Worm (Caenorhabditis elegans) whole organism, young adult: Measurements from ENCODE around the gene C32B5.6.
A peak's percentile ranks its signal among the peaks of the same experiment; 100 is the strongest.
"Not testable (repeated sequence)": the region's sequence is repeated elsewhere in the genome, so short reads cannot be mapped to it uniquely, and the experiment has no call there.

Experiments used
- B0336.3 ChIP-seq: fragments of 200-800 bp; sonication (Bioruptor generic); IDR thresholded peaks from 2 replicates; pipeline ENCODE4 v1.3.6; 2022; ENCODE audit warnings: missing genetic modification characterization, missing compliant biosample characterization
- D2030.7 ChIP-seq: fragments of 200-800 bp; sonication (Bioruptor generic); IDR thresholded peaks from 2 replicates; pipeline ENCODE4 v1.3.6; 2022; ENCODE audit warnings: missing genetic modification reagents, missing genetic modification characterization, missing compliant biosample characterization
- F39B2.1 ChIP-seq: fragments of 200-800 bp; sonication (Bioruptor generic); IDR thresholded peaks from 2 replicates; pipeline ENCODE4 v1.3.6; 2022; ENCODE audit warnings: missing genetic modification reagents, missing genetic modification characterization, missing compliant biosample characterization
- Y95B8A.8 ChIP-seq: fragments of 200-800 bp; sonication (Bioruptor generic); IDR thresholded peaks from 2 replicates; pipeline ENCODE4 v1.3.6; 2022; ENCODE audit warnings: missing genetic modification reagents, missing genetic modification characterization, missing compliant biosample characterization
- akir-1 ChIP-seq: fragments of 200-800 bp; sonication (Bioruptor generic); optimal IDR thresholded peaks from 2 replicates; lab custom pipeline; 2018; ENCODE audit warnings: mild to moderate bottlenecking, missing genetic modification characterization, moderate library complexity, missing compliant biosample characterization
- attf-3 ChIP-seq: fragments of 200-800 bp; sonication (Bioruptor generic); conservative IDR thresholded peaks from 2 replicates; pipeline ENCODE4 v1.3.6; 2022; ENCODE audit warnings: missing genetic modification reagents, missing genetic modification characterization, missing compliant biosample characterization
- bed-1 ChIP-seq: fragments of 200-800 bp; sonication (Bioruptor generic); IDR thresholded peaks from 2 replicates; pipeline ENCODE4 v1.3.6; 2022; ENCODE audit warnings: missing genetic modification reagents, missing genetic modification characterization, missing compliant biosample characterization
- ceh-100 ChIP-seq: fragments of 200-800 bp; sonication (Bioruptor generic); IDR thresholded peaks from 2 replicates; pipeline ENCODE4 v1.3.6; 2022; ENCODE audit warnings: missing genetic modification reagents, missing genetic modification characterization, missing compliant biosample characterization
- ceh-58 ChIP-seq: fragments of 200-800 bp; sonication (Bioruptor generic); IDR thresholded peaks from 2 replicates; pipeline ENCODE4 v1.3.6; 2022; ENCODE audit warnings: missing genetic modification characterization, missing compliant biosample characterization
- ceh-91 ChIP-seq: fragments of 200-800 bp; sonication (Bioruptor generic); IDR thresholded peaks from 2 replicates; pipeline ENCODE4 v1.3.6; 2022; ENCODE audit warnings: missing genetic modification reagents, missing genetic modification characterization, missing compliant biosample characterization
- dox-1 ChIP-seq: fragments of 200-800 bp; sonication (Bioruptor generic); IDR thresholded peaks from 2 replicates; pipeline ENCODE4 v1.3.6; 2022; ENCODE audit warnings: missing genetic modification reagents, missing genetic modification characterization, missing compliant biosample characterization
- egl-44 ChIP-seq: fragments of 200-800 bp; sonication (Bioruptor generic); IDR thresholded peaks from 2 replicates; pipeline ENCODE4 v1.3.6; 2022; ENCODE audit warnings: missing genetic modification reagents, missing genetic modification characterization, missing compliant biosample characterization
- ekl-4 ChIP-seq: fragments of 200-800 bp; sonication (Bioruptor generic); IDR thresholded peaks from 2 replicates; pipeline ENCODE4 v1.3.6; 2022; ENCODE audit warnings: missing genetic modification reagents, missing genetic modification characterization, missing compliant biosample characterization
- gei-17 ChIP-seq: fragments of 200-800 bp; sonication (Bioruptor generic); optimal IDR thresholded peaks from 2 replicates; lab custom pipeline; 2018; ENCODE audit warnings: mild to moderate bottlenecking, missing genetic modification characterization, missing compliant biosample characterization
- him-1 ChIP-seq: sonication (generic microtip); optimal IDR thresholded peaks from 2 replicates; lab custom pipeline; 2016; ENCODE audit warnings: missing genotype, missing genetic modification reagents, missing genetic modification characterization, missing compliant biosample characterization
- hmg-20 ChIP-seq: fragments of 200-800 bp; sonication (Bioruptor generic); IDR thresholded peaks from 2 replicates; pipeline ENCODE4 v1.3.6; 2022; ENCODE audit warnings: missing genetic modification reagents, missing genetic modification characterization, missing compliant biosample characterization
- let-526 ChIP-seq: fragments of 200-800 bp; sonication (Bioruptor generic); IDR thresholded peaks from 2 replicates; pipeline ENCODE4 v1.3.6; 2022; ENCODE audit warnings: missing genetic modification reagents, missing genetic modification characterization, missing compliant biosample characterization
- lir-1 ChIP-seq: fragments of 200-800 bp; sonication (Bioruptor generic); conservative IDR thresholded peaks from 2 replicates; pipeline ENCODE4 v1.3.6; 2022; ENCODE audit warnings: missing genetic modification reagents, missing genetic modification characterization, missing compliant biosample characterization
- mcd-1 ChIP-seq: fragments of 200-800 bp; sonication (Bioruptor generic); IDR thresholded peaks from 2 replicates; pipeline ENCODE4 v1.3.6; 2022; ENCODE audit warnings: missing genetic modification reagents, missing genetic modification characterization, missing compliant biosample characterization
- mel-28 ChIP-seq: sonication (generic microtip); optimal IDR thresholded peaks from 2 replicates; lab custom pipeline; 2016; ENCODE audit warnings: borderline replicate concordance, mild to moderate bottlenecking, missing genetic modification characterization, missing compliant biosample characterization
- mxl-1 ChIP-seq: sonication (generic microtip); optimal IDR thresholded peaks from 2 replicates; lab custom pipeline; 2016; ENCODE audit warnings: missing genetic modification characterization, missing compliant biosample characterization
- nfya-2 ChIP-seq: fragments of 200-800 bp; sonication (Bioruptor generic); IDR thresholded peaks from 2 replicates; pipeline ENCODE4 v1.3.6; 2022; ENCODE audit warnings: missing genetic modification reagents, missing genetic modification characterization, missing compliant biosample characterization
- nhr-179 ChIP-seq: sonication (generic microtip); optimal IDR thresholded peaks from 2 replicates; lab custom pipeline; 2016; ENCODE audit warnings: mild to moderate bottlenecking, missing genetic modification characterization, missing compliant biosample characterization
- nhr-27 ChIP-seq: fragments of 200-800 bp; sonication (Bioruptor generic); optimal IDR thresholded peaks from 2 replicates; lab custom pipeline; 2018; ENCODE audit warnings: mild to moderate bottlenecking, missing genetic modification characterization, moderate library complexity, missing compliant biosample characterization
- nhr-90 ChIP-seq: sonication (generic microtip); optimal IDR thresholded peaks from 2 replicates; lab custom pipeline; 2016; ENCODE audit warnings: missing genotype, mild to moderate bottlenecking, missing genetic modification characterization, missing compliant biosample characterization
- pbrm-1 ChIP-seq: fragments of 200-800 bp; sonication (Bioruptor generic); IDR thresholded peaks from 2 replicates; pipeline ENCODE4 v1.3.6; 2022; ENCODE audit warnings: missing genetic modification reagents, missing genetic modification characterization, missing compliant biosample characterization
- pha-4 ChIP-seq: fragments of 150-350 bp; sonication (generic microtip); optimal IDR thresholded peaks from 2 replicates; lab custom pipeline; 2014; ENCODE audit warnings: missing biosample characterization, missing genetic modification reagents, missing genetic modification characterization
- rcor-1 ChIP-seq: fragments of 200-800 bp; sonication (Bioruptor generic); IDR thresholded peaks from 2 replicates; pipeline ENCODE4 v1.3.6; 2022; ENCODE audit warnings: missing genetic modification reagents, missing genetic modification characterization, missing compliant biosample characterization
- sea-2 ChIP-seq: fragments of 200-800 bp; sonication (Bioruptor generic); IDR thresholded peaks from 2 replicates; pipeline ENCODE4 v1.3.6; 2022; ENCODE audit warnings: missing genetic modification characterization, missing compliant biosample characterization
- snpc-1.3 ChIP-seq: sonication (generic microtip); optimal IDR thresholded peaks from 2 replicates; lab custom pipeline; 2017; ENCODE audit warnings: missing genetic modification characterization, mild to moderate bottlenecking, missing compliant biosample characterization, antibody characterized with exemption, moderate library complexity, missing genotype, missing genetic modification reagents; ENCODE audit not compliant: insufficient read depth
- xnd-1 ChIP-seq: sonication (generic microtip); optimal IDR thresholded peaks from 2 replicates; lab custom pipeline; 2016; ENCODE audit warnings: missing genotype, missing genetic modification reagents, missing genetic modification characterization, missing compliant biosample characterization
- zfh-2 ChIP-seq: fragments of 200-800 bp; sonication (Bioruptor generic); conservative IDR thresholded peaks from 2 replicates; pipeline ENCODE4 v1.3.6; 2022; ENCODE audit warnings: missing genetic modification reagents, missing genetic modification characterization, missing compliant biosample characterization
- ztf-22 ChIP-seq: fragments of 200-800 bp; sonication (Bioruptor generic); optimal IDR thresholded peaks from 2 replicates; lab custom pipeline; 2018; ENCODE audit warnings: mild to moderate bottlenecking, missing genetic modification characterization, moderate library complexity, missing compliant biosample characterization
- ztf-25 ChIP-seq: fragments of 200-800 bp; sonication (Bioruptor generic); IDR thresholded peaks from 2 replicates; pipeline ENCODE4 v1.3.6; 2022; ENCODE audit warnings: missing genetic modification reagents, missing genetic modification characterization, missing compliant biosample characterization
- ztf-6 ChIP-seq: fragments of 200-800 bp; sonication (Bioruptor generic); IDR thresholded peaks from 2 replicates; pipeline ENCODE4 v1.3.6; 2022; ENCODE audit warnings: missing genetic modification reagents, missing genetic modification characterization, missing compliant biosample characterization

Gene C32B5.6

ce11 chrII:977130-977529 lies 8.9 kb downstream of the C32B5.6 start:
- TF ChIP-seq mcd-1 (GFP tag; lab: Robert Waterston, UW) (peak; percentile 52), D2030.7 (GFP tag; lab: Robert Waterston, UW) (peak; percentile 53; the same call in 1 of the 2 replicates), pbrm-1 (GFP tag; lab: Robert Waterston, UW) (0 out of 2 replicates have a peak, but pooled peaks have one; percentile 45), egl-44 (peak; percentile 37; the same call in 1 of the 2 replicates), dox-1 (peak; percentile 60), ztf-25 (GFP tag; lab: Robert Waterston, UW) (0 out of 2 replicates have a peak, but pooled peaks have one; percentile 13), Y95B8A.8 (0 out of 2 replicates have a peak, but pooled peaks have one; percentile 53), rcor-1 (GFP tag; lab: Robert Waterston, UW) (peak; percentile 77), hmg-20 (GFP tag; lab: Robert Waterston, UW) (0 out of 2 replicates have a peak, but pooled peaks have one; percentile 28), ceh-100 (GFP tag; lab: Robert Waterston, UW) (0 out of 2 replicates have a peak, but pooled peaks have one; percentile 13)

- no peak for TF ChIP-seq ceh-100 (GFP tag; lab: Robert Waterston, UW)
- no peak for TF ChIP-seq nhr-179
- no peak for TF ChIP-seq let-526 (GFP tag; lab: Robert Waterston, UW)
- TF ChIP-seq akir-1, result no peak
- no peak for TF ChIP-seq ceh-58
- TF ChIP-seq gei-17 (GFP tag; lab: Kevin White, UChicago), result no peak
- TF ChIP-seq mel-28 (tag; lab: Kevin White, UChicago), result no peak
- no peak for TF ChIP-seq attf-3 (GFP tag; lab: Robert Waterston, UW)
- no peak for TF ChIP-seq ztf-6 (GFP tag; lab: Robert Waterston, UW)
Observed at ce11 chrII:979135-979534, 10.9 kb downstream of the C32B5.6 start, which contains the start of the genes fbxc-17 and fbxc-15. TSS of gene fbxc-17 (minus strand) at chrII:979235. TSS of gene fbxc-15 (plus strand) at chrII:979423.

ce11 chrII:982842-983241 lies 14.6 kb downstream of the C32B5.6 start, which contains the start of gene srh-274:
TSS of gene srh-274 (plus strand) at chrII:983142.
- TF ChIP-seq B0336.3 (GFP tag; lab: Robert Waterston, UW) (no peak), sea-2 (no peak), snpc-1.3 (tag; lab: Kevin White, UChicago) (no peak), nfya-2 (GFP tag; lab: Robert Waterston, UW) (no peak), ceh-100 (GFP tag; lab: Robert Waterston, UW) (no peak), lir-1 (GFP tag; lab: Robert Waterston, UW) (no peak), mxl-1 (no peak), ztf-22 (GFP tag; lab: Kevin White, UChicago) (no peak), ekl-4 (GFP tag; lab: Robert Waterston, UW) (no peak), zfh-2 (GFP tag; lab: Robert Waterston, UW) (no peak), F39B2.1 (GFP tag; lab: Robert Waterston, UW) (no peak)

ce11 chrII:985703-986102 lies 17.5 kb downstream of the C32B5.6 start, which contains the start of gene fbxc-40:
TSS of gene fbxc-40 (plus strand) at chrII:986003.
- TF ChIP-seq him-1, nhr-27, pha-4 (tag; lab: Kevin White, UChicago): not testable (repeated sequence)
- TF ChIP-seq, all 124 proteins: peak for 0; not testable (repeated sequence) for 124

ce11 chrII:988437-988836 lies 20.2 kb downstream of the C32B5.6 start, which contains the start of gene fbxc-39:
TSS of gene fbxc-39 (plus strand) at chrII:988737.
- no peak for TF ChIP-seq xnd-1
- TF ChIP-seq ztf-25 (GFP tag; lab: Robert Waterston, UW), result no peak
- TF ChIP-seq ceh-91 (GFP tag; lab: Robert Waterston, UW), result no peak
- TF ChIP-seq nhr-90, result no peak
- TF ChIP-seq mel-28 (tag; lab: Kevin White, UChicago), result no peak
- no peak for TF ChIP-seq bed-1 (GFP tag; lab: Robert Waterston, UW)
